Worm (Caenorhabditis elegans): Measurements from ENCODE around the gene F41C3.2.

Gene F41C3.2

DNA sequence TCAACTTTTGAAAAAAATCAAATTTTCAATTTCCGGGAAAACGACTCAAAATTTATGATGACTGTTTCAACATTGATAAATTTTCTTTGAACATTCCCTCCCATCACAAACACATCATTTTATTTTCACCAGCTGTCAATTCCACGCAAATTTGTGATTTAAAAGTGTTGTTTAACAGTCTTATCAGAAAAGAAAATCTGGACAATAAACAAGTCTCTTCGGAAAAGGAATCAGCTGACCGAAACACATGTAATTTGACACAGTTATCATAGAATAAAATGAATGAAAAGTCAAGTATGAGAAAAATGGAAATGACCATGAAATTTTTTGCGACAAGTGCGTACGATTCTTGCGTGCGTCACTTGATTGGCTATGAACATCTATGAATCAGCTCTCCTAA is 19.3 kb downstream of the F41C3.2 start (continued):
- TF ChIP-seq ztf-11 (tag; optimal IDR thresholded peaks at IDR 0.05): no peak
- no peak for TF ChIP-seq egl-5 (tag; optimal IDR thresholded peaks at IDR 0.05)

DNA sequence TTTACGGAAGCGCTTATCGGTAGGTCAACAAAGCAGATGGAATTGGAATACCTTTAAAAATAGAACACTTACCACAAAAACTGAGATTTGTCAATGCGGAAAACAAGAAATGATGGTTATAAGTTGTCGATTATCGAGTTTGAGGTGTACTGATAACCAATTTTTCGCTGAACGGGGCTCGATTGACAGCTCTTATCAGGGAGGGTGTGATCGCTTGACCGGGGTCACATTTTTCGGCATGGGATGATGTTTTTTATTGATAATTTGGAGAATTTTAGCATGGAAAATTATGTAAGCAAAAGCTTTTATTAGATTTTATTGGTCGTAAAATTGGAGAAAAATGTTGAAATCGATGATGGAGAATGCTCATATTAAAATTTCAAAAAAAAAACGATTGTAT is 20.1 kb downstream of the F41C3.2 start:
- no peak for TF ChIP-seq snpc-4 (tag; optimal IDR thresholded peaks at IDR 0.05)
- no peak for TF ChIP-seq unc-39 (tag; optimal IDR thresholded peaks at IDR 0.05)
- TF ChIP-seq ceh-16 (tag; optimal IDR thresholded peaks at IDR 0.05): no peak
- peak; percentile 69 for TF ChIP-seq pha-4 (tag; optimal IDR thresholded peaks at IDR 0.05)
- no peak for TF ChIP-seq lin-15B (tag; optimal IDR thresholded peaks at IDR 0.05)
- no peak for TF ChIP-seq skn-1 (tag; optimal IDR thresholded peaks at IDR 0.05)
- TF ChIP-seq elt-2 (tag; optimal IDR thresholded peaks at IDR 0.05): peak; percentile 99
- TF ChIP-seq pqm-1 (tag; optimal IDR thresholded peaks at IDR 0.05): peak; percentile 87
- no peak for TF ChIP-seq nhr-12 (tag; optimal IDR thresholded peaks at IDR 0.05)
- no peak for TF ChIP-seq lsy-12 (tag; optimal IDR thresholded peaks at IDR 0.05)
- TF ChIP-seq mml-1 (tag; optimal IDR thresholded peaks at IDR 0.05): no peak
- TF ChIP-seq nhr-76 (tag; optimal IDR thresholded peaks at IDR 0.05): no peak
- TF ChIP-seq fkh-2 (tag; optimal IDR thresholded peaks at IDR 0.05): no peak
- no peak for TF ChIP-seq ceh-9 (tag; optimal IDR thresholded peaks at IDR 0.05)
- no peak for TF ChIP-seq ztf-11 (tag; optimal IDR thresholded peaks at IDR 0.05)
- TF ChIP-seq jun-1 (tag; optimal IDR thresholded peaks at IDR 0.05): peak; percentile 24

DNA sequence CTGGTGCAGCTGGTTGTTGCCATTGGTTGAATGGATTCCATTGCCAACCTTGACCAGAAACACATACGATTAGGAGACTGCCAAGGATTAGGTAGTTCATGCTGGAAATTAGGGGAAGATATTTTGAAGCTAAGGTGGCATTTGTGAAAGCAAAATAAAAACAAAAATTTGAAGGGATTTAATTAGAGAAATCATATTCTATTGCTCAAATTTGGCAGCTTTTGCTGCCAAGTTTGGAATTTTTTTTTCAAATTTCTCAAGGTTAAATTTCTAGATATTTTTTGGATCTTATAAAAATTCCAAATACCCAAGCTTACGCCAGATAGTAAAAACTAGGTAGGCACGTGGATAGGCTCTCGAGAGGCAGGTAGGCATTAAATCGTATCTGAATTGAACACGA is 21.5 kb downstream of the F41C3.2 start, which contains the start of gene F26G1.5:
TSS of gene F26G1.5 (minus strand) at position 101 of the 400 bp plus-strand sequence.
- TF ChIP-seq fos-1 (tag; optimal IDR thresholded peaks at IDR 0.05): no peak
- no peak for TF ChIP-seq nhr-23 (tag; optimal IDR thresholded peaks at IDR 0.05)
- TF ChIP-seq fkh-2 (tag; optimal IDR thresholded peaks at IDR 0.05): no peak
- no peak for TF ChIP-seq ceh-9 (tag; optimal IDR thresholded peaks at IDR 0.05)
- no peak for TF ChIP-seq snpc-4 (tag; optimal IDR thresholded peaks at IDR 0.05)
- TF ChIP-seq ZK546.5 (tag; optimal IDR thresholded peaks at IDR 0.05): no peak
- TF ChIP-seq elt-3 (tag; optimal IDR thresholded peaks at IDR 0.05): no peak
- TF ChIP-seq nhr-67 (tag; optimal IDR thresholded peaks at IDR 0.05): no peak
- no peak for TF ChIP-seq elt-2 (tag; optimal IDR thresholded peaks at IDR 0.05)
- no peak for TF ChIP-seq zag-1 (tag; optimal IDR thresholded peaks at IDR 0.05)
- no peak for TF ChIP-seq R02D3.7 (tag; optimal IDR thresholded peaks at IDR 0.05)
- no peak for TF ChIP-seq nhr-77 (tag; optimal IDR thresholded peaks at IDR 0.05)

DNA sequence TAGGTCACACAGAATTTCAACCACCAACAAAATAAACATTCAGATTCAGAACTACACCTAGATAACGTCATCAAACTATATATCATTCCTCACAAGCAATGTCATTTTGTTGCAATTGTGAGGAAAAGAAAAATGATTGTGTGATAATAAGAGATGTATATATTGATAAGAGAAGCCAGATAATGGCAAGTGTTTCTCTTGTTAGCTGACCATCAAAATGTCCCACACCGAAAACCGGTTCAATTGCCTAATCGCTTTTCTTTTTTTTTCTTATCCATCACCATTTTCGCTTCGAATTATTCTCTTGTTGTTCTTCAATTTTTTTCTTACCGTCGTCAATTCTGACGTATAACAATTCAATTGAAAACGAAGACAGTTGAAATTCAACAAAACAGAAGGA is 22.7 kb downstream of the F41C3.2 start:
- TF ChIP-seq lin-15B (tag; optimal IDR thresholded peaks at IDR 0.05): no peak
- TF ChIP-seq elt-2 (tag; optimal IDR thresholded peaks at IDR 0.05): no peak
- TF ChIP-seq jun-1 (tag; optimal IDR thresholded peaks at IDR 0.05): no peak
- no peak for TF ChIP-seq unc-62 (GFP tag; optimal IDR thresholded peaks at IDR 0.05)
- no peak for TF ChIP-seq egl-27 (tag; optimal IDR thresholded peaks at IDR 0.05)
- TF ChIP-seq lin-39 (tag; optimal IDR thresholded peaks at IDR 0.05): no peak
- TF ChIP-seq nhr-237 (tag; optimal IDR thresholded peaks at IDR 0.05): no peak
- TF ChIP-seq skn-1 (tag; optimal IDR thresholded peaks at IDR 0.05): no peak
- no peak for TF ChIP-seq ceh-28 (tag; optimal IDR thresholded peaks at IDR 0.05)
- TF ChIP-seq nhr-43 (tag; optimal IDR thresholded peaks at IDR 0.05; ENCODE audit: poor library complexity, severe bottlenecking): peak; percentile 44
- TF ChIP-seq sea-2 (GFP tag; optimal IDR thresholded peaks at IDR 0.05): no peak
- TF ChIP-seq zag-1 (tag; optimal IDR thresholded peaks at IDR 0.05): no peak
- TF ChIP-seq mdl-1 (tag; optimal IDR thresholded peaks at IDR 0.05): no peak
- TF ChIP-seq nhr-11 (tag; optimal IDR thresholded peaks at IDR 0.05): no peak
- no peak for TF ChIP-seq mml-1 (tag; optimal IDR thresholded peaks at IDR 0.05)
- no peak for TF ChIP-seq fkh-2 (tag; optimal IDR thresholded peaks at IDR 0.05)
- TF ChIP-seq ztf-4 (tag; optimal IDR thresholded peaks at IDR 0.05): no peak
- no peak for TF ChIP-seq ZK546.5 (tag; optimal IDR thresholded peaks at IDR 0.05)
- no peak for TF ChIP-seq ceh-9 (tag; optimal IDR thresholded peaks at IDR 0.05)
- TF ChIP-seq aly-2 (tag; optimal IDR thresholded peaks at IDR 0.05): no peak
- no peak for TF ChIP-seq R02D3.7 (tag; optimal IDR thresholded peaks at IDR 0.05)
- peak; percentile 16 for TF ChIP-seq elt-1 (tag; optimal IDR thresholded peaks at IDR 0.05)
- no peak for TF ChIP-seq pha-4 (tag; optimal IDR thresholded peaks at IDR 0.05)
- peak; percentile 48 for TF ChIP-seq nhr-25 (tag; optimal IDR thresholded peaks at IDR 0.05)
- TF ChIP-seq egl-5 (tag; optimal IDR thresholded peaks at IDR 0.05): no peak
- TF ChIP-seq nhr-23 (tag; optimal IDR thresholded peaks at IDR 0.05): peak; percentile 9
- no peak for TF ChIP-seq lsy-12 (tag; optimal IDR thresholded peaks at IDR 0.05)
- no peak for TF ChIP-seq ceh-82 (tag; optimal IDR thresholded peaks at IDR 0.05)
- TF ChIP-seq snpc-4 (tag; optimal IDR thresholded peaks at IDR 0.05): no peak
- no peak for TF ChIP-seq ama-1 (optimal IDR thresholded peaks at IDR 0.05)
- TF ChIP-seq nfya-1 (tag; optimal IDR thresholded peaks at IDR 0.05; ENCODE audit: insufficient read depth): no peak
- peak in 2 of 3 experiments; percentile 18 to 57 for TF ChIP-seq elt-3 (tag; optimal IDR thresholded peaks at IDR 0.05)
- no peak for TF ChIP-seq nhr-77 (tag; optimal IDR thresholded peaks at IDR 0.05)
- TF ChIP-seq ztf-11 (tag; optimal IDR thresholded peaks at IDR 0.05): no peak

Data from whole organism, L3 larva.